Worm (Caenorhabditis elegans) whole organism, L2 larva: Measurements from ENCODE around the gene H34I24.1.
"Not testable (repeated sequence)": the region's sequence is repeated elsewhere in the genome, so short reads cannot be mapped to it uniquely, and the experiment has no call there.

Source experiments
- F13H6.1 ChIP-seq: sonication (generic microtip); optimal IDR thresholded peaks from 2 replicates; lab custom pipeline; 2016; ENCODE audit warnings: missing genetic modification characterization, missing compliant biosample characterization
- R02D3.7 ChIP-seq: fragments of 150-350 bp; optimal IDR thresholded peaks from 2 replicates; lab custom pipeline; 2014; ENCODE audit warnings: missing biosample characterization, missing genetic modification characterization
- Y55F3AM.14 ChIP-seq: fragments of 200-800 bp; sonication (Bioruptor generic); optimal IDR thresholded peaks from 2 replicates; lab custom pipeline; 2018; ENCODE audit warnings: mild to moderate bottlenecking, missing genetic modification characterization, missing compliant biosample characterization
- ZK546.5 ChIP-seq: sonication (generic microtip); optimal IDR thresholded peaks from 2 replicates; lab custom pipeline; 2017; ENCODE audit warnings: missing biosample characterization, missing genetic modification characterization
- alr-1 ChIP-seq: fragments of 150-350 bp; optimal IDR thresholded peaks from 2 replicates; lab custom pipeline; 2014; ENCODE audit warnings: missing biosample characterization, missing genetic modification characterization
- ama-1 ChIP-seq: fragments of 150-350 bp; optimal IDR thresholded peaks from 2 replicates; lab custom pipeline; 2018; ENCODE audit warnings: inconsistent platforms
- ceh-16 ChIP-seq: fragments of 150-350 bp; optimal IDR thresholded peaks from 2 replicates; lab custom pipeline; 2014; ENCODE audit warnings: missing biosample characterization, missing genetic modification characterization
- ceh-82 ChIP-seq: fragments of 150-350 bp; optimal IDR thresholded peaks from 2 replicates; lab custom pipeline; 2014; ENCODE audit warnings: missing biosample characterization, missing genetic modification characterization
- dmd-4 ChIP-seq: sonication (generic microtip); optimal IDR thresholded peaks from 2 replicates; lab custom pipeline; 2017; ENCODE audit warnings: missing biosample characterization, missing genetic modification characterization
- egl-27 ChIP-seq: sonication (generic microtip); optimal IDR thresholded peaks from 3 replicates; lab custom pipeline; 2017; ENCODE audit warnings: missing biosample characterization, missing genetic modification reagents, missing genetic modification characterization
- elt-3 ChIP-seq: sonication (generic microtip); optimal IDR thresholded peaks from 2 replicates; lab custom pipeline; 2017; ENCODE audit warnings: missing biosample characterization, missing genetic modification characterization
- lin-13 ChIP-seq: fragments of 150-350 bp; optimal IDR thresholded peaks from 2 replicates; lab custom pipeline; 2014; ENCODE audit warnings: missing biosample characterization, missing genetic modification reagents, missing genetic modification characterization
- lsy-2 ChIP-seq, 2 experiments: fragments of 150-350 bp in 1 of 2; sonication (generic microtip) in 1 of 2; optimal IDR thresholded peaks; 2 replicates each; lab custom pipeline; 2014 to 2017; ENCODE audit warnings: missing biosample characterization in 2 of 2, missing genetic modification characterization in 2 of 2
- mab-5 ChIP-seq: fragments of 150-350 bp; optimal IDR thresholded peaks from 2 replicates; lab custom pipeline; 2014; ENCODE audit warnings: missing biosample characterization, missing genetic modification characterization
- nhr-129 ChIP-seq: fragments of 150-350 bp; optimal IDR thresholded peaks from 2 replicates; lab custom pipeline; 2014; ENCODE audit warnings: missing biosample characterization, missing genetic modification characterization
- nhr-237 ChIP-seq: fragments of 150-350 bp; optimal IDR thresholded peaks from 2 replicates; lab custom pipeline; 2014; ENCODE audit warnings: missing biosample characterization, missing genetic modification characterization
- nhr-77 ChIP-seq: fragments of 150-350 bp; optimal IDR thresholded peaks from 2 replicates; lab custom pipeline; 2014; ENCODE audit warnings: missing biosample characterization, missing genetic modification characterization
- peb-1 ChIP-seq: fragments of 150-350 bp; optimal IDR thresholded peaks from 2 replicates; lab custom pipeline; 2014; ENCODE audit warnings: missing biosample characterization, missing genetic modification characterization
- sma-3 ChIP-seq: sonication (generic microtip); optimal IDR thresholded peaks from 2 replicates; lab custom pipeline; 2016; ENCODE audit warnings: missing genetic modification reagents, missing genetic modification characterization, missing compliant biosample characterization
- sma-9 ChIP-seq, 2 experiments: fragments of 150-350 bp in 1 of 2; sonication (generic microtip) in 1 of 2; optimal IDR thresholded peaks; 2 replicates each; lab custom pipeline; 2014 to 2016; ENCODE audit warnings: missing genetic modification characterization in 2 of 2, mild to moderate bottlenecking in 1 of 2, missing biosample characterization in 1 of 2, missing compliant biosample characterization in 1 of 2, missing genetic modification reagents in 1 of 2, moderate library complexity in 1 of 2

Gene H34I24.1

ce11 chrIII:2879703-2880102, 32.9 kb downstream of the H34I24.1 start:
- TF ChIP-seq mab-5 (tag; lab: Kevin White, UChicago) (no peak), ceh-16 (tag; lab: Kevin White, UChicago) (no peak), sma-9 (GFP tag; optimal IDR thresholded peaks at IDR 0.05; lab: Kevin White, UChicago) (no peak), sma-9 (tag; optimal IDR thresholded peaks at IDR 0.05; lab: Kevin White, UChicago) (no peak), nhr-77 (no peak), ama-1 (lab: Kevin White, UChicago) (no peak)

- no peak for TF ChIP-seq alr-1 (tag; lab: Kevin White, UChicago)
- TF ChIP-seq lsy-2 (tag; optimal IDR thresholded peaks at IDR 0.05; lab: Kevin White, UChicago) = peak in 1 of 2 experiments; percentile 25
- TF ChIP-seq peb-1 (tag; lab: Kevin White, UChicago) = no peak
- peak; percentile 3 for TF ChIP-seq lin-13 (GFP tag; lab: Kevin White, UChicago)
- TF ChIP-seq F13H6.1 (tag; lab: Kevin White, UChicago) = peak; percentile 19
- TF ChIP-seq, all 48 proteins: peak for 3
Measured at ce11 chrIII:2881117-2881516, 34.3 kb downstream of the H34I24.1 start.

- not testable (repeated sequence) for TF ChIP-seq dmd-4; sma-3 (GFP tag; lab: Kevin White, UChicago); ceh-82 (tag; lab: Kevin White, UChicago)
Measured at ce11 chrIII:2881989-2882388, 35.1 kb downstream of the H34I24.1 start, which contains the start of gene F56F11.2. F56F11.2 (plus strand) TSS chrIII:2882289.

ce11 chrIII:2891443-2891842, 44.6 kb downstream of the H34I24.1 start, which contains the start of gene F56F11.1:
F56F11.1 (plus strand) TSS chrIII:2891743.
- TF ChIP-seq ZK546.5 (tag; lab: Kevin White, UChicago) (no peak), Y55F3AM.14 (GFP tag; lab: Kevin White, UChicago) (no peak), dmd-4 (no peak), peb-1 (tag; lab: Kevin White, UChicago) (no peak), elt-3 (tag; lab: Kevin White, UChicago) (no peak), nhr-129 (tag; lab: Kevin White, UChicago) (no peak), ama-1 (lab: Kevin White, UChicago) (no peak), nhr-237 (tag; lab: Kevin White, UChicago) (no peak), egl-27 (tag; lab: Kevin White, UChicago) (no peak), R02D3.7 (tag; lab: Kevin White, UChicago) (no peak)
- TF ChIP-seq, all 48 proteins: peak for 0
